Worm (Caenorhabditis elegans) whole organism, young adult: Measurements from ENCODE around the gene C39F7.1.

Experiments
- B0035.1 ChIP-seq: sonication (generic microtip); optimal IDR thresholded peaks from 2 replicates; lab custom pipeline; 2016; ENCODE audit warnings: missing genetic modification characterization, mild to moderate bottlenecking, missing compliant biosample characterization, missing genotype, missing genetic modification reagents
- F10E7.11 ChIP-seq: sonication (generic microtip); optimal IDR thresholded peaks from 2 replicates; lab custom pipeline; 2017; ENCODE audit warnings: mild to moderate bottlenecking, missing genetic modification characterization, moderate library complexity, missing compliant biosample characterization
- F49E8.2 ChIP-seq: sonication (generic microtip); optimal IDR thresholded peaks from 3 replicates; lab custom pipeline; 2017; ENCODE audit warnings: missing genetic modification characterization, mild to moderate bottlenecking, missing compliant biosample characterization, antibody characterized with exemption, moderate library complexity; ENCODE audit not compliant: insufficient read depth
- K12H6.12 ChIP-seq: fragments of 200-800 bp; sonication (Bioruptor generic); optimal IDR thresholded peaks from 2 replicates; lab custom pipeline; 2018; ENCODE audit warnings: mild to moderate bottlenecking, missing genetic modification characterization, missing compliant biosample characterization
- T07F8.4 ChIP-seq: sonication (generic microtip); optimal IDR thresholded peaks from 2 replicates; lab custom pipeline; 2016; ENCODE audit warnings: mild to moderate bottlenecking, missing genetic modification characterization, moderate library complexity, missing compliant biosample characterization
- T26A5.8 ChIP-seq: sonication (generic microtip); optimal IDR thresholded peaks from 2 replicates; lab custom pipeline; 2016; ENCODE audit warnings: missing genetic modification characterization, missing compliant biosample characterization
- Y53F4B.3 ChIP-seq: fragments of 200-800 bp; sonication (Bioruptor generic); IDR thresholded peaks from 2 replicates; pipeline ENCODE4 v1.3.6; 2022; ENCODE audit warnings: missing genetic modification reagents, missing genetic modification characterization, missing compliant biosample characterization
- Y79H2A.3 ChIP-seq: fragments of 200-800 bp; sonication (Bioruptor generic); conservative IDR thresholded peaks from 2 replicates; pipeline ENCODE4 v1.3.6; 2022; ENCODE audit warnings: missing genetic modification reagents, missing genetic modification characterization, missing compliant biosample characterization
- ZK185.1 ChIP-seq: sonication (generic microtip); optimal IDR thresholded peaks from 2 replicates; lab custom pipeline; 2016; ENCODE audit warnings: mild to moderate bottlenecking, missing genetic modification characterization, missing compliant biosample characterization; ENCODE audit not compliant: poor library complexity, severe bottlenecking
- akir-1 ChIP-seq: fragments of 200-800 bp; sonication (Bioruptor generic); optimal IDR thresholded peaks from 2 replicates; lab custom pipeline; 2018; ENCODE audit warnings: mild to moderate bottlenecking, missing genetic modification characterization, moderate library complexity, missing compliant biosample characterization
- atf-7 ChIP-seq: sonication (generic microtip); optimal IDR thresholded peaks from 2 replicates; lab custom pipeline; 2017; ENCODE audit warnings: mild to moderate bottlenecking, missing genetic modification characterization, missing compliant biosample characterization
- attf-3 ChIP-seq: fragments of 200-800 bp; sonication (Bioruptor generic); conservative IDR thresholded peaks from 2 replicates; pipeline ENCODE4 v1.3.6; 2022; ENCODE audit warnings: missing genetic modification reagents, missing genetic modification characterization, missing compliant biosample characterization
- cebp-1 ChIP-seq, 2 experiments: fragments of 200-800 bp in 1 of 2; sonication (Bioruptor generic) in 1 of 2; sonication (generic microtip) in 1 of 2; IDR thresholded peaks in 1 of 2; optimal IDR thresholded peaks in 1 of 2; 2 replicates each; pipeline versions ENCODE4 v1.3.6 to Lab custom; 2017 to 2022; ENCODE audit warnings: missing compliant biosample characterization in 2 of 2, missing genetic modification characterization in 2 of 2, mild to moderate bottlenecking in 1 of 2, missing genetic modification reagents in 1 of 2, moderate library complexity in 1 of 2
- cebp-2 ChIP-seq: fragments of 200-800 bp; sonication (Bioruptor generic); IDR thresholded peaks from 2 replicates; pipeline ENCODE4 v1.3.6; 2022; ENCODE audit warnings: missing genetic modification characterization, missing compliant biosample characterization
- ceh-79 ChIP-seq: sonication (generic microtip); optimal IDR thresholded peaks from 2 replicates; lab custom pipeline; 2017; ENCODE audit warnings: mild to moderate bottlenecking, missing genetic modification characterization, missing compliant biosample characterization
- ceh-91 ChIP-seq: fragments of 200-800 bp; sonication (Bioruptor generic); IDR thresholded peaks from 2 replicates; pipeline ENCODE4 v1.3.6; 2022; ENCODE audit warnings: missing genetic modification reagents, missing genetic modification characterization, missing compliant biosample characterization
- ets-4 ChIP-seq: fragments of 200-800 bp; sonication (Bioruptor generic); optimal IDR thresholded peaks from 2 replicates; lab custom pipeline; 2018; ENCODE audit warnings: mild to moderate bottlenecking, missing genetic modification characterization, missing compliant biosample characterization
- hrde-1 ChIP-seq: sonication (generic microtip); optimal IDR thresholded peaks from 2 replicates; lab custom pipeline; 2016; ENCODE audit warnings: missing genetic modification characterization, mild to moderate bottlenecking, missing compliant biosample characterization, moderate library complexity, missing genotype, missing genetic modification reagents, borderline replicate concordance
- hsf-1 ChIP-seq: fragments of 200-800 bp; sonication (Bioruptor generic); IDR thresholded peaks from 2 replicates; pipeline ENCODE4 v1.3.6; 2022; ENCODE audit warnings: missing genetic modification reagents, missing genetic modification characterization, missing compliant biosample characterization
- let-526 ChIP-seq: fragments of 200-800 bp; sonication (Bioruptor generic); IDR thresholded peaks from 2 replicates; pipeline ENCODE4 v1.3.6; 2022; ENCODE audit warnings: missing genetic modification reagents, missing genetic modification characterization, missing compliant biosample characterization
- let-607 ChIP-seq, 2 experiments: fragments of 200-800 bp in 1 of 2; sonication (Bioruptor generic) in 1 of 2; sonication (generic microtip) in 1 of 2; optimal IDR thresholded peaks; 2 replicates each; lab custom pipeline; 2016 to 2018; ENCODE audit warnings: mild to moderate bottlenecking in 2 of 2, missing compliant biosample characterization in 2 of 2, missing genetic modification characterization in 2 of 2, moderate library complexity in 2 of 2, missing genotype in 1 of 2
- lin-40 ChIP-seq: sonication (generic microtip); optimal IDR thresholded peaks from 2 replicates; lab custom pipeline; 2016; ENCODE audit warnings: missing genetic modification characterization, mild to moderate bottlenecking, missing compliant biosample characterization, missing genotype, missing genetic modification reagents
- lin-54 ChIP-seq: fragments of 200-800 bp; sonication (Bioruptor generic); optimal IDR thresholded peaks from 2 replicates; lab custom pipeline; 2018; ENCODE audit warnings: mild to moderate bottlenecking, missing genetic modification characterization, missing compliant biosample characterization
- lsl-1 ChIP-seq: fragments of 200-800 bp; sonication (Bioruptor generic); optimal IDR thresholded peaks from 2 replicates; lab custom pipeline; 2018; ENCODE audit warnings: mild to moderate bottlenecking, missing genetic modification characterization, moderate library complexity, missing compliant biosample characterization
- madf-6 ChIP-seq: fragments of 200-800 bp; sonication (Bioruptor generic); IDR thresholded peaks from 2 replicates; pipeline ENCODE4 v1.3.6; 2022; ENCODE audit warnings: missing genetic modification reagents, missing genetic modification characterization, missing compliant biosample characterization
- madf-8 ChIP-seq: fragments of 200-800 bp; sonication (Bioruptor generic); conservative IDR thresholded peaks from 2 replicates; pipeline ENCODE4 v1.3.6; 2022; ENCODE audit warnings: missing genetic modification reagents, missing genetic modification characterization, missing compliant biosample characterization
- nfya-1 ChIP-seq: sonication (generic microtip); optimal IDR thresholded peaks from 2 replicates; lab custom pipeline; 2017; ENCODE audit warnings: antibody characterized with exemption, missing compliant biosample characterization, missing genetic modification characterization, borderline replicate concordance; ENCODE audit not compliant: insufficient read depth
- nfyb-1 ChIP-seq: fragments of 200-800 bp; sonication (Bioruptor generic); IDR thresholded peaks from 2 replicates; pipeline ENCODE4 v1.3.6; 2022; ENCODE audit warnings: missing genetic modification reagents, missing genetic modification characterization, missing compliant biosample characterization
- repo-1 ChIP-seq: sonication (generic microtip); optimal IDR thresholded peaks from 2 replicates; lab custom pipeline; 2017; ENCODE audit warnings: mild to moderate bottlenecking, missing genetic modification characterization, missing compliant biosample characterization
- sptf-2 ChIP-seq: fragments of 200-800 bp; sonication (Bioruptor generic); optimal IDR thresholded peaks from 2 replicates; lab custom pipeline; 2018; ENCODE audit warnings: mild to moderate bottlenecking, missing genetic modification characterization, missing compliant biosample characterization
- tbp1 ChIP-seq: fragments of 200-800 bp; sonication (Bioruptor generic); optimal IDR thresholded peaks from 2 replicates; lab custom pipeline; 2018; ENCODE audit warnings: mild to moderate bottlenecking, missing genetic modification characterization, missing compliant biosample characterization
- unc-130 ChIP-seq: sonication (generic microtip); optimal IDR thresholded peaks from 2 replicates; lab custom pipeline; 2016; ENCODE audit warnings: missing genetic modification reagents, missing genetic modification characterization, missing compliant biosample characterization
- xnd-1 ChIP-seq: sonication (generic microtip); optimal IDR thresholded peaks from 2 replicates; lab custom pipeline; 2016; ENCODE audit warnings: missing genotype, missing genetic modification reagents, missing genetic modification characterization, missing compliant biosample characterization
- ztf-22 ChIP-seq: fragments of 200-800 bp; sonication (Bioruptor generic); optimal IDR thresholded peaks from 2 replicates; lab custom pipeline; 2018; ENCODE audit warnings: mild to moderate bottlenecking, missing genetic modification characterization, moderate library complexity, missing compliant biosample characterization
- ztf-25 ChIP-seq: fragments of 200-800 bp; sonication (Bioruptor generic); IDR thresholded peaks from 2 replicates; pipeline ENCODE4 v1.3.6; 2022; ENCODE audit warnings: missing genetic modification reagents, missing genetic modification characterization, missing compliant biosample characterization

Gene C39F7.1

ce11 chrV:1260042-1260441 lies at the start of gene C39F7.1:
Gene C39F7.1, plus strand, starts transcription at chrV:1260342.
- no peak for TF ChIP-seq cebp-1 (GFP tag; IDR thresholded peaks at IDR 0.05; lab: Robert Waterston, UW)
- TF ChIP-seq cebp-1 (tag; optimal IDR thresholded peaks at IDR 0.05; lab: Kevin White, UChicago) = no peak
- no peak for TF ChIP-seq sptf-2
- TF ChIP-seq let-607 (tag; optimal IDR thresholded peaks at IDR 0.05; lab: Kevin White, UChicago) = no peak
- no peak for TF ChIP-seq lin-54 (GFP tag; lab: Kevin White, UChicago)
- TF ChIP-seq attf-3 = no peak
- no peak for TF ChIP-seq F10E7.11 (tag; lab: Kevin White, UChicago)
- TF ChIP-seq let-526 (GFP tag; lab: Robert Waterston, UW) = no peak
- no peak for TF ChIP-seq madf-6
- no peak for TF ChIP-seq Y53F4B.3
- no peak for TF ChIP-seq madf-8 (GFP tag; lab: Robert Waterston, UW)
- TF ChIP-seq akir-1 (GFP tag; lab: Kevin White, UChicago) = no peak
- no peak for TF ChIP-seq atf-7 (tag; lab: Kevin White, UChicago)
- no peak for TF ChIP-seq K12H6.12 (tag; lab: Kevin White, UChicago)
- no peak for TF ChIP-seq ceh-91 (GFP tag; lab: Robert Waterston, UW)

- TF ChIP-seq ZK185.1 (tag; lab: Kevin White, UChicago) (no peak), hrde-1 (tag; lab: Kevin White, UChicago) (no peak), let-526 (GFP tag; lab: Robert Waterston, UW) (no peak), B0035.1 (tag; lab: Kevin White, UChicago) (no peak), nfya-1 (tag; lab: Kevin White, UChicago) (no peak), T26A5.8 (tag; lab: Kevin White, UChicago) (no peak), unc-130 (GFP tag; lab: Kevin White, UChicago) (no peak), ztf-25 (GFP tag; lab: Robert Waterston, UW) (no peak)
Observed at ce11 chrV:1220509-1220908, 39.6 kb upstream of the C39F7.1 start, which contains the start of gene Y50D4A.10. Gene Y50D4A.10, minus strand, starts transcription at chrV:1220565.

- TF ChIP-seq lin-40 (tag; lab: Kevin White, UChicago) = no peak
- no peak for TF ChIP-seq F49E8.2
- TF ChIP-seq attf-3 = no peak
- no peak for TF ChIP-seq tbp1
- TF ChIP-seq xnd-1 = no peak
- TF ChIP-seq Y79H2A.3 (GFP tag; lab: Robert Waterston, UW) = no peak
- no peak for TF ChIP-seq cebp-2 (GFP tag; lab: Robert Waterston, UW)
- TF ChIP-seq lsl-1 (GFP tag; lab: Kevin White, UChicago) = no peak
- TF ChIP-seq T07F8.4 (tag; lab: Kevin White, UChicago) = no peak
- no peak for TF ChIP-seq F10E7.11 (tag; lab: Kevin White, UChicago)
- TF ChIP-seq ztf-22 (GFP tag; lab: Kevin White, UChicago) = no peak
- no peak for TF ChIP-seq ztf-25 (GFP tag; lab: Robert Waterston, UW)
- no peak for TF ChIP-seq ets-4
- TF ChIP-seq ceh-79 (tag; lab: Kevin White, UChicago) = no peak
- no peak for TF ChIP-seq repo-1
- TF ChIP-seq nfyb-1 (GFP tag; lab: Robert Waterston, UW) = no peak
- TF ChIP-seq hsf-1 = no peak
- no peak for TF ChIP-seq akir-1 (GFP tag; lab: Kevin White, UChicago)
Observed at ce11 chrV:1223559-1223958, 36.6 kb upstream of the C39F7.1 start.
